Worm (Caenorhabditis elegans) whole organism, late embryonic: Measurements from ENCODE around the gene W09C2.9.
A peak's percentile ranks its signal among the peaks of the same experiment; 100 is the strongest.

Experiments used
- C08G9.2 ChIP-seq: sonication (generic microtip); optimal IDR thresholded peaks from 2 replicates; lab custom pipeline; 2016; ENCODE audit warnings: mild to moderate bottlenecking, missing genetic modification characterization, moderate library complexity, missing compliant biosample characterization
- F13H6.1 ChIP-seq: sonication (generic microtip); optimal IDR thresholded peaks from 2 replicates; lab custom pipeline; 2016; ENCODE audit warnings: missing genetic modification characterization, missing compliant biosample characterization
- K02D7.2 ChIP-seq: sonication (generic microtip); optimal IDR thresholded peaks from 2 replicates; lab custom pipeline; 2017; ENCODE audit warnings: mild to moderate bottlenecking, missing genetic modification characterization, missing compliant biosample characterization
- T23F11.4 ChIP-seq: fragments of 200-800 bp; sonication (Bioruptor generic); optimal IDR thresholded peaks from 2 replicates; lab custom pipeline; 2018; ENCODE audit warnings: mild to moderate bottlenecking, missing genetic modification characterization, missing compliant biosample characterization
- Y22D7AL.16 ChIP-seq: sonication (generic microtip); optimal IDR thresholded peaks from 2 replicates; lab custom pipeline; 2016; ENCODE audit warnings: missing genetic modification characterization, missing compliant biosample characterization
- ahr-1 ChIP-seq: sonication (generic microtip); optimal IDR thresholded peaks from 2 replicates; lab custom pipeline; 2016; ENCODE audit warnings: missing genetic modification characterization, missing compliant biosample characterization
- ama-1 ChIP-seq: fragments of 150-350 bp; optimal IDR thresholded peaks from 2 replicates; lab custom pipeline; 2014
- ceh-18 ChIP-seq: sonication (generic microtip); optimal IDR thresholded peaks from 2 replicates; lab custom pipeline; 2016; ENCODE audit warnings: missing genetic modification characterization, missing compliant biosample characterization
- ceh-19 ChIP-seq: fragments of 200-800 bp; sonication (Bioruptor generic); optimal IDR thresholded peaks from 2 replicates; lab custom pipeline; 2018; ENCODE audit warnings: mild to moderate bottlenecking, missing genetic modification characterization, missing compliant biosample characterization
- ceh-24 ChIP-seq: sonication (generic microtip); optimal IDR thresholded peaks from 2 replicates; lab custom pipeline; 2016; ENCODE audit warnings: mild to moderate bottlenecking, missing genetic modification characterization, missing compliant biosample characterization
- ceh-31 ChIP-seq: sonication (generic microtip); optimal IDR thresholded peaks from 2 replicates; lab custom pipeline; 2016; ENCODE audit warnings: missing genetic modification characterization, missing compliant biosample characterization
- ceh-45 ChIP-seq: fragments of 200-800 bp; sonication (Bioruptor generic); IDR thresholded peaks from 2 replicates; pipeline ENCODE4 v1.3.6; 2022; ENCODE audit warnings: missing genetic modification reagents, missing genetic modification characterization, missing compliant biosample characterization
- ceh-48 ChIP-seq: sonication (generic microtip); optimal IDR thresholded peaks from 2 replicates; lab custom pipeline; 2016; ENCODE audit warnings: missing genetic modification characterization, inconsistent platforms, missing compliant biosample characterization
- dmd-4 ChIP-seq: sonication (generic microtip); optimal IDR thresholded peaks from 2 replicates; lab custom pipeline; 2016; ENCODE audit warnings: borderline replicate concordance, missing genetic modification characterization, missing compliant biosample characterization
- elt-4 ChIP-seq: sonication (generic microtip); optimal IDR thresholded peaks from 2 replicates; lab custom pipeline; 2016; ENCODE audit warnings: missing genetic modification characterization, missing compliant biosample characterization
- ets-4 ChIP-seq: sonication (generic microtip); optimal IDR thresholded peaks from 2 replicates; lab custom pipeline; 2016; ENCODE audit warnings: missing genetic modification characterization, missing compliant biosample characterization
- eyg-1 ChIP-seq: sonication (generic microtip); optimal IDR thresholded peaks from 2 replicates; lab custom pipeline; 2016; ENCODE audit warnings: missing genotype, missing genetic modification characterization, missing compliant biosample characterization
- fax-1 ChIP-seq: sonication (generic microtip); optimal IDR thresholded peaks from 2 replicates; lab custom pipeline; 2016; ENCODE audit warnings: missing genotype, missing genetic modification characterization, missing compliant biosample characterization
- hlh-15 ChIP-seq: sonication (generic microtip); optimal IDR thresholded peaks from 2 replicates; lab custom pipeline; 2016; ENCODE audit warnings: missing genetic modification characterization, missing compliant biosample characterization
- lim-6 ChIP-seq: sonication (generic microtip); optimal IDR thresholded peaks from 2 replicates; lab custom pipeline; 2016; ENCODE audit warnings: missing genetic modification characterization, missing compliant biosample characterization
- lin-11 ChIP-seq: fragments of 200-800 bp; sonication (Bioruptor generic); optimal IDR thresholded peaks from 2 replicates; lab custom pipeline; 2018; ENCODE audit warnings: mild to moderate bottlenecking, missing genetic modification characterization, missing compliant biosample characterization
- madf-2 ChIP-seq: sonication (generic microtip); optimal IDR thresholded peaks from 2 replicates; lab custom pipeline; 2017; ENCODE audit warnings: missing genetic modification characterization, missing compliant biosample characterization
- mec-3 ChIP-seq: sonication (generic microtip); optimal IDR thresholded peaks from 2 replicates; lab custom pipeline; 2016; ENCODE audit warnings: borderline replicate concordance, missing genetic modification characterization, missing compliant biosample characterization
- nfya-1 ChIP-seq: sonication (generic microtip); optimal IDR thresholded peaks from 2 replicates; lab custom pipeline; 2017; ENCODE audit warnings: missing genetic modification characterization, mild to moderate bottlenecking, missing compliant biosample characterization, antibody characterized with exemption, moderate library complexity
- npax-4 ChIP-seq: sonication (generic microtip); optimal IDR thresholded peaks from 2 replicates; lab custom pipeline; 2016; ENCODE audit warnings: missing genetic modification characterization, missing compliant biosample characterization
- pag-3 ChIP-seq: sonication (generic microtip); optimal IDR thresholded peaks from 2 replicates; lab custom pipeline; 2016; ENCODE audit warnings: missing compliant biosample characterization, missing genetic modification characterization, borderline replicate concordance
- pat-9 ChIP-seq: fragments of 200-800 bp; sonication (Bioruptor generic); optimal IDR thresholded peaks from 2 replicates; lab custom pipeline; 2018; ENCODE audit warnings: mild to moderate bottlenecking, missing genetic modification characterization, moderate library complexity, missing compliant biosample characterization
- pha-2 ChIP-seq: sonication (generic microtip); optimal IDR thresholded peaks from 2 replicates; lab custom pipeline; 2017; ENCODE audit warnings: mild to moderate bottlenecking, missing genetic modification characterization, missing compliant biosample characterization
- pros-1 ChIP-seq: fragments of 150-350 bp; optimal IDR thresholded peaks from 2 replicates; lab custom pipeline; 2014; ENCODE audit warnings: missing biosample characterization, missing genetic modification reagents, missing genetic modification characterization
- ref-2 ChIP-seq: sonication (generic microtip); optimal IDR thresholded peaks from 2 replicates; lab custom pipeline; 2016; ENCODE audit warnings: missing genetic modification characterization, missing compliant biosample characterization
- rnt-1 ChIP-seq: sonication (generic microtip); optimal IDR thresholded peaks from 2 replicates; lab custom pipeline; 2016; ENCODE audit warnings: missing genetic modification characterization, missing compliant biosample characterization
- sdc-2 ChIP-seq: sonication (generic microtip); optimal IDR thresholded peaks from 2 replicates; lab custom pipeline; 2016; ENCODE audit warnings: missing genotype, missing genetic modification characterization, missing compliant biosample characterization
- sox-4 ChIP-seq: sonication (generic microtip); optimal IDR thresholded peaks from 2 replicates; lab custom pipeline; 2017; ENCODE audit warnings: mild to moderate bottlenecking, missing genetic modification characterization, inconsistent platforms, missing compliant biosample characterization
- syd-9 ChIP-seq: sonication (generic microtip); optimal IDR thresholded peaks from 2 replicates; lab custom pipeline; 2016; ENCODE audit warnings: mild to moderate bottlenecking, missing genetic modification characterization, moderate library complexity, missing compliant biosample characterization
- tbx-2 ChIP-seq: sonication (generic microtip); optimal IDR thresholded peaks from 2 replicates; lab custom pipeline; 2016; ENCODE audit warnings: missing genetic modification characterization, missing compliant biosample characterization
- tbx-7 ChIP-seq: sonication (generic microtip); optimal IDR thresholded peaks from 2 replicates; lab custom pipeline; 2016; ENCODE audit warnings: missing genotype, missing genetic modification characterization, missing compliant biosample characterization
- unc-86 ChIP-seq: sonication (generic microtip); optimal IDR thresholded peaks from 2 replicates; lab custom pipeline; 2016; ENCODE audit warnings: missing genetic modification characterization, missing compliant biosample characterization
- zip-5 ChIP-seq: sonication (generic microtip); optimal IDR thresholded peaks from 2 replicates; lab custom pipeline; 2016; ENCODE audit warnings: missing genetic modification characterization, missing compliant biosample characterization

The W09C2.9 gene

DNA sequence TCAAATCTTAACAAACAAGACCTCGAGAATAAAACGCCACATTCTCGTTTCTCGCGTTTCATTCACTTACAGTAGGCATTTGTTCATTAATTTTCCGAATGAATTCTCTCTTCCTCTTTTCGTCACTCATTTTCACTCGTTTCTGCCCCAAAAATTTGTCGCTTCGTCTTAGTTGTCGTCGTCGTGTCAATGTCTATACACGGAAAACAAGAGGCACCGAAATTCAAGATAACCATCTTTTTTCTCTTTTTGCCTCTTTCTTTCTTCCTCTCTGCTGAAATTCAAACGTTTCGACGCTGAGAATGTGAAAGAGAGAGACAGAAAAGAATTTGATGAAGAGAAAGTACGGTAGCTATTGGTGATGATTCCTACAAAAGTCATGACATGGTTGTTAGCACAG, 5.2 kb downstream of the W09C2.9 start:
- TF ChIP-seq ceh-45 (GFP tag; lab: Robert Waterston, UW) = no peak
- no peak for TF ChIP-seq Y22D7AL.16 (tag; lab: Kevin White, UChicago)
- TF ChIP-seq zip-5 (tag; lab: Kevin White, UChicago) = no peak
- TF ChIP-seq lin-11 (tag; lab: Kevin White, UChicago) = no peak
- TF ChIP-seq sox-4 (tag; lab: Kevin White, UChicago) = no peak
- no peak for TF ChIP-seq ama-1 (lab: Kevin White, UChicago)
- no peak for TF ChIP-seq ahr-1
- TF ChIP-seq tbx-7 (tag; lab: Kevin White, UChicago) = no peak
- no peak for TF ChIP-seq ceh-18 (tag; lab: Kevin White, UChicago)
- TF ChIP-seq mec-3 (tag; lab: Kevin White, UChicago) = no peak
- no peak for TF ChIP-seq fax-1 (tag; lab: Kevin White, UChicago)
- no peak for TF ChIP-seq T23F11.4
- TF ChIP-seq madf-2 (tag; lab: Kevin White, UChicago) = no peak
- TF ChIP-seq dmd-4 (tag; lab: Kevin White, UChicago) = no peak
- no peak for TF ChIP-seq pha-2 (tag; lab: Kevin White, UChicago)
- TF ChIP-seq pag-3 (tag; lab: Kevin White, UChicago) = no peak
- TF ChIP-seq npax-4 (tag; lab: Kevin White, UChicago) = no peak
- TF ChIP-seq, all 69 proteins: peak for 0

DNA sequence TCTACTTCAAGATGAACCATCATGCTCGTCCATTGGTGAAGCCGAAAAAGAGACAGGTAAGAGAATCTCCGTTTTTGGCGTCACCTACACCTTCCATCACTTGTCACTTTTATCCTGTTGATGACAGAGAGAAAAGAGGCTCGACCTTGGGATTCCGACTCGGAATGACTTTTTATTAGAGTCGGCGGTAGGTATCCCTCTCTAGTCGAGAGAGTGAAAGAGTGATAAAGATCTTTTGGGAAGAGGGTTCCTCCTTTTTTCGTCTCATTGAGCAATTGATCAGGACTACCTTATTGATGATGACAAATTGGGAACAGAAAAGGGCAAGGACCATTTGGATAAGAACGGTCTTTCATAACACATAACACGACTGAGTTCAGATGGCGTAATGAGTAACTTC, 5.8 kb downstream of the W09C2.9 start:
- TF ChIP-seq F13H6.1 (tag; lab: Kevin White, UChicago) (no peak), ceh-19 (GFP tag; lab: Kevin White, UChicago) (no peak), K02D7.2 (tag; lab: Kevin White, UChicago) (no peak), dmd-4 (tag; lab: Kevin White, UChicago) (no peak), ama-1 (lab: Kevin White, UChicago) (no peak), madf-2 (tag; lab: Kevin White, UChicago) (no peak), npax-4 (tag; lab: Kevin White, UChicago) (no peak), T23F11.4 (no peak), ceh-18 (tag; lab: Kevin White, UChicago) (no peak), lim-6 (no peak), sdc-2 (tag; lab: Kevin White, UChicago) (no peak), lin-11 (tag; lab: Kevin White, UChicago) (no peak), ref-2 (no peak), ceh-45 (GFP tag; lab: Robert Waterston, UW) (no peak), unc-86 (tag; lab: Kevin White, UChicago) (no peak), elt-4 (tag; lab: Kevin White, UChicago) (no peak)
- TF ChIP-seq, all 69 proteins: peak for 0

DNA sequence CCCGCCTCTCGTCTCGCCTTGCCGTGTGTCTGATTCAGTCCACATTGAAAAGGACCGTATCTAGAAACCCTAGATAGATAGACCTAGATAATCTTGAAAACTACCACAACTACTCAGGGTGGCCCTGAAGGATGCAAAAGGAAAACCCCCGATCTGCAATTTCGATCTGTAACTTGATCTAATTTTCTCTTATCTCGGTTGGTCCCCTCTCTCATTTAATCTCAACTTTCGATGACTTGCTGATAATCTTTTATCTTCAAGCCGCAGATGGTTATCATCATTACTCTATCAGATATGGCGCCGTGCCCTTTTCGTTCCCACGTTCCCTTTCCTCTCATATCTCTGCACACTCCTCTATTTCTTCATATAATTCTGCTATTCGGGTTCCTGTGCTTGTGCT, 7.7 kb downstream of the W09C2.9 start:
- peak; percentile 100 for TF ChIP-seq rnt-1 (tag; lab: Kevin White, UChicago)
- TF ChIP-seq pat-9 (tag; lab: Kevin White, UChicago) = no peak
- TF ChIP-seq, all 69 proteins: peak for 1

DNA sequence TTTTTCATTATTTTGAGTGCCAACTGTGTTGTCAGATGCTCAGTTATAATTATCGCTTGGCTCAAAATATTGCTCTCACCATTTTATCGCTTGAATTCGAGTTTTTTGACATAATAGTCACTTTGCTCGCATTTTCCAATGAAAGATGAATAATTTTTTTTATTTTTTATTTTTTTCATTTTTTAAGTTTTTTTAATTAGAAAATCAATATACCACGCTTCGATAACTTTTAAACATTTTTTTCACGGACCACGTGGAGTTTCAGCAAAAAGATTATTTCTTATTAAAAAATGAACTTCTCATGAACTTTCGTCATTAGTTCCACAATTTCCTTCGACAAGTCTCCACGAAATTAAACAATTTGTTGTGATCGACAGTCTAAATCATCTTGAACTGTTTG, 8.5 kb downstream of the W09C2.9 start, which contains the start of gene elt-1:
elt-1 (plus strand) TSS at position 301 of the 400 bp plus-strand sequence.
- no peak for TF ChIP-seq ceh-31 (tag; lab: Kevin White, UChicago)
- no peak for TF ChIP-seq ceh-48
- TF ChIP-seq ceh-18 (tag; lab: Kevin White, UChicago) = no peak
- no peak for TF ChIP-seq C08G9.2 (tag; lab: Kevin White, UChicago)
- no peak for TF ChIP-seq nfya-1
- TF ChIP-seq pag-3 (tag; lab: Kevin White, UChicago) = no peak
- TF ChIP-seq syd-9 (tag; lab: Kevin White, UChicago) = no peak
- TF ChIP-seq ets-4 (tag; lab: Kevin White, UChicago) = no peak
- TF ChIP-seq ceh-24 (tag; lab: Kevin White, UChicago) = no peak
- TF ChIP-seq npax-4 (tag; lab: Kevin White, UChicago) = no peak
- TF ChIP-seq hlh-15 (tag; lab: Kevin White, UChicago) = no peak
- TF ChIP-seq lin-11 (tag; lab: Kevin White, UChicago) = no peak
- no peak for TF ChIP-seq pros-1 (tag; lab: Kevin White, UChicago)
- TF ChIP-seq eyg-1 = no peak
- no peak for TF ChIP-seq elt-4 (tag; lab: Kevin White, UChicago)
- TF ChIP-seq zip-5 (tag; lab: Kevin White, UChicago) = no peak
- TF ChIP-seq tbx-2 (tag; lab: Kevin White, UChicago) = no peak
